Worm (Caenorhabditis elegans) whole organism, mixed stage, embryonic: ENCODE measurements around the gene C07D10.1.

Experiments
- blmp-1 ChIP-seq: fragments of 150-350 bp; optimal IDR thresholded peaks from 2 replicates; lab custom pipeline; 2014; ENCODE audit warnings: missing biosample characterization, missing genetic modification characterization
- elt-1 ChIP-seq: sonication (generic microtip); optimal IDR thresholded peaks from 2 replicates; lab custom pipeline; 2017; ENCODE audit warnings: missing genetic modification characterization, mild to moderate bottlenecking, missing compliant biosample characterization, antibody characterized with exemption, moderate library complexity, borderline replicate concordance; ENCODE audit not compliant: insufficient read depth
- elt-3 ChIP-seq: fragments of 150-350 bp; optimal IDR thresholded peaks from 2 replicates; lab custom pipeline; 2014; ENCODE audit warnings: missing biosample characterization, missing genetic modification characterization
- flh-1 ChIP-seq: fragments of 200-800 bp; sonication (Bioruptor generic); optimal IDR thresholded peaks from 2 replicates; lab custom pipeline; 2018; ENCODE audit warnings: mild to moderate bottlenecking, missing genetic modification characterization, moderate library complexity, missing compliant biosample characterization
- lin-13 ChIP-seq: fragments of 150-350 bp; optimal IDR thresholded peaks from 2 replicates; lab custom pipeline; 2014; ENCODE audit warnings: missing biosample characterization, missing genetic modification characterization
- lsy-2 ChIP-seq: fragments of 150-350 bp; optimal IDR thresholded peaks from 2 replicates; lab custom pipeline; 2014; ENCODE audit warnings: missing biosample characterization, missing genetic modification characterization
- nhr-2 ChIP-seq: fragments of 150-350 bp; optimal IDR thresholded peaks from 2 replicates; lab custom pipeline; 2014; ENCODE audit warnings: missing biosample characterization, missing genetic modification characterization
- nhr-237 ChIP-seq: fragments of 150-350 bp; optimal IDR thresholded peaks from 2 replicates; lab custom pipeline; 2014; ENCODE audit warnings: missing biosample characterization, missing genetic modification characterization
- pha-4 ChIP-seq: fragments of 150-350 bp; optimal IDR thresholded peaks from 2 replicates; lab custom pipeline; 2018; ENCODE audit warnings: missing biosample characterization, missing genetic modification reagents, missing genetic modification characterization

DNA sequence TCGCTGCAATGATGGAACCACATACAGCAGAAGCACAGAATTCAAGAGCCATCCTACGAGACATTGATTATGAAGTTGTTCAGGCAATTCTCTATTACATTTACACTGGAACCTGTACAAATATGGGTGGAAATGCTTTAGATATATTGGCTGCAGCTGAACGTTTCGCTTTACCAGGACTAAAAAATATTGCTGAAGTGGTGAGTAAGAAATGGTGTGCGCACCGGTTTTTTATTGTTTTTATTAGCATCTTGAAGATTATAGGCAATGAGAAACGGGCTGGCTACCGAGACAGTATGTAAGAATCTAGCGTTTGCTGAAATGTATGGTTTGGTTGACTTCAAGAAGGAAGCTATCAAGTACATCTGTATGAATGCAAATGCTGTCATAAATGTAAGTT is 2.7 kb upstream of the C07D10.1 start:
- TF ChIP-seq elt-3 (tag; lab: Kevin White, UChicago) (no peak), flh-1 (no peak), nhr-2 (tag; lab: Kevin White, UChicago) (no peak), nhr-237 (tag; lab: Kevin White, UChicago) (no peak), blmp-1 (tag; lab: Kevin White, UChicago) (no peak), pha-4 (no peak), lin-13 (tag; lab: Kevin White, UChicago) (no peak), elt-1 (no peak), lsy-2 (tag; lab: Kevin White, UChicago) (no peak)
